Fruit fly (Drosophila melanogaster) whole organism, embryonic: ENCODE measurements around the gene Polr1H.

Experiments
- Blimp-1 ChIP-seq: fragments of 200-800 bp; sonication (Bioruptor generic); optimal IDR thresholded peaks from 3 replicates; lab custom pipeline; 2018; ENCODE audit warnings: missing biosample characterization, missing genetic modification characterization, mild to moderate bottlenecking, moderate library complexity, missing genetic modification reagents
- CG10321 ChIP-seq: fragments of 200-800 bp; sonication (Bioruptor generic); IDR thresholded peaks from 2 replicates; pipeline ENCODE4 v1.3.6; 2022; ENCODE audit warnings: missing biosample characterization, missing genetic modification characterization
- CG12071 ChIP-seq: fragments of 200-800 bp; sonication (Bioruptor generic); optimal IDR thresholded peaks from 3 replicates; lab custom pipeline; 2018; ENCODE audit warnings: missing biosample characterization, mild to moderate bottlenecking, missing genetic modification characterization
- CG12236 ChIP-seq: fragments of 200-800 bp; sonication (Bioruptor generic); optimal IDR thresholded peaks from 2 replicates; lab custom pipeline; 2016; ENCODE audit warnings: missing biosample characterization, missing genetic modification characterization
- CG12391 ChIP-seq: fragments of 200-800 bp; sonication (Bioruptor generic); optimal IDR thresholded peaks from 3 replicates; lab custom pipeline; 2018; ENCODE audit warnings: missing biosample characterization, mild to moderate bottlenecking, missing genetic modification characterization, moderate library complexity
- CG12659 ChIP-seq: fragments of 200-800 bp; sonication (Bioruptor generic); optimal IDR thresholded peaks from 3 replicates; lab custom pipeline; 2017; ENCODE audit warnings: mild to moderate bottlenecking, missing biosample characterization, missing genetic modification reagents, missing genetic modification characterization
- CG12744 ChIP-seq: fragments of 200-800 bp; sonication (Bioruptor generic); optimal IDR thresholded peaks from 2 replicates; lab custom pipeline; 2016; ENCODE audit warnings: missing biosample characterization, missing genetic modification characterization
- CG12942 ChIP-seq: fragments of 200-800 bp; sonication (Bioruptor generic); optimal IDR thresholded peaks from 3 replicates; lab custom pipeline; 2016; ENCODE audit warnings: missing biosample characterization, missing genetic modification characterization
- CG13894 ChIP-seq: fragments of 200-800 bp; sonication (Bioruptor generic); optimal IDR thresholded peaks from 3 replicates; lab custom pipeline; 2018; ENCODE audit warnings: missing biosample characterization, mild to moderate bottlenecking, missing genetic modification characterization, moderate library complexity
- CG15696 ChIP-seq: fragments of 200-800 bp; sonication (Bioruptor generic); optimal IDR thresholded peaks from 2 replicates; lab custom pipeline; 2019; ENCODE audit warnings: missing biosample characterization, mild to moderate bottlenecking, missing genetic modification characterization, moderate library complexity
- CG1603 ChIP-seq: fragments of 200-800 bp; sonication (Bioruptor generic); optimal IDR thresholded peaks from 2 replicates; lab custom pipeline; 2019; ENCODE audit warnings: missing biosample characterization, mild to moderate bottlenecking, missing genetic modification characterization, moderate library complexity
- CG17568 ChIP-seq: fragments of 200-800 bp; sonication (Bioruptor generic); optimal IDR thresholded peaks from 2 replicates; lab custom pipeline; 2018; ENCODE audit warnings: missing biosample characterization, mild to moderate bottlenecking, missing genetic modification characterization, moderate library complexity
- CG2116 ChIP-seq: fragments of 200-800 bp; sonication (Bioruptor generic); optimal IDR thresholded peaks from 3 replicates; lab custom pipeline; 2018; ENCODE audit warnings: missing biosample characterization, mild to moderate bottlenecking, missing genetic modification characterization
- CG34376 ChIP-seq: fragments of 200-800 bp; sonication (Bioruptor generic); optimal IDR thresholded peaks from 2 replicates; lab custom pipeline; 2018; ENCODE audit warnings: missing biosample characterization, mild to moderate bottlenecking, missing genetic modification characterization
- CG3995 ChIP-seq: fragments of 200-800 bp; sonication (Bioruptor generic); optimal IDR thresholded peaks from 3 replicates; lab custom pipeline; 2016; ENCODE audit warnings: missing biosample characterization, missing genetic modification characterization
- CG4730 ChIP-seq: fragments of 200-800 bp; sonication (Bioruptor generic); IDR thresholded peaks from 2 replicates; pipeline ENCODE4 v1.3.6; 2022; ENCODE audit warnings: missing biosample characterization, missing genetic modification characterization
- CG6791 ChIP-seq: fragments of 200-800 bp; sonication (Bioruptor generic); IDR thresholded peaks from 3 replicates; pipeline ENCODE4 v1.3.6; 2022; ENCODE audit warnings: missing biosample characterization, missing genetic modification characterization; ENCODE audit not compliant: partially characterized antibody
- CG7839 ChIP-seq: fragments of 200-800 bp; sonication (Bioruptor generic); optimal IDR thresholded peaks from 3 replicates; lab custom pipeline; 2018; ENCODE audit warnings: missing biosample characterization, mild to moderate bottlenecking, missing genetic modification characterization, moderate library complexity
- Camta ChIP-seq: fragments of 200-800 bp; sonication (Bioruptor generic); optimal IDR thresholded peaks from 2 replicates; lab custom pipeline; 2016; ENCODE audit warnings: missing biosample characterization, missing genetic modification characterization
- D ChIP-seq, 2 experiments: fragments of 200-800 bp in 1 of 2; fragments of >200 bp in 1 of 2; sonication (Bioruptor generic) in 1 of 2; optimal IDR thresholded peaks; 2 replicates in 1 of 2; 3 replicates in 1 of 2; lab custom pipeline; 2017; ENCODE audit warnings: mild to moderate bottlenecking in 1 of 2, missing biosample characterization in 1 of 2, missing genetic modification characterization in 1 of 2, missing genetic modification reagents in 1 of 2
- Dp ChIP-seq: fragments of 200-800 bp; sonication (Bioruptor generic); optimal IDR thresholded peaks from 2 replicates; lab custom pipeline; 2018; ENCODE audit warnings: missing biosample characterization, mild to moderate bottlenecking, missing genetic modification characterization, moderate library complexity
- E2f2 ChIP-seq: fragments of 200-800 bp; sonication (Bioruptor generic); IDR thresholded peaks from 2 replicates; pipeline ENCODE4 v1.3.6; 2022; ENCODE audit warnings: missing biosample characterization, missing genetic modification characterization
- ERR ChIP-seq: fragments of 200-800 bp; sonication (Bioruptor generic); optimal IDR thresholded peaks from 2 replicates; lab custom pipeline; 2016; ENCODE audit warnings: missing biosample characterization, missing genetic modification characterization
- Lim3 ChIP-seq: fragments of 200-800 bp; sonication (Bioruptor generic); IDR thresholded peaks from 2 replicates; pipeline ENCODE4 v1.3.6; 2022; ENCODE audit warnings: missing biosample characterization, missing genetic modification characterization
- Mad ChIP-seq: fragments of 200-800 bp; sonication (Bioruptor generic); optimal IDR thresholded peaks from 2 replicates; lab custom pipeline; 2016; ENCODE audit warnings: missing biosample characterization, missing genetic modification characterization
- Med ChIP-seq: fragments of 200-800 bp; sonication (Bioruptor generic); peaks from one replicate; lab custom pipeline; 2016; ENCODE audit warnings: missing biosample characterization, missing genetic modification characterization, mild to moderate bottlenecking, inconsistent platforms, moderate library complexity
- Meics ChIP-seq: fragments of 200-800 bp; sonication (Bioruptor generic); optimal IDR thresholded peaks from 2 replicates; lab custom pipeline; 2017; ENCODE audit warnings: missing biosample characterization, mild to moderate bottlenecking, missing genetic modification characterization
- Mrtf ChIP-seq: fragments of 200-800 bp; sonication (Bioruptor generic); IDR thresholded peaks from 3 replicates; pipeline ENCODE4 v1.3.6; 2022; ENCODE audit warnings: missing biosample characterization, missing genetic modification characterization
- Optix ChIP-seq: fragments of 200-800 bp; sonication (Bioruptor generic); IDR thresholded peaks from 3 replicates; pipeline ENCODE4 v1.3.6; 2022; ENCODE audit warnings: missing biosample characterization, missing genetic modification characterization
- Sox100B ChIP-seq: fragments of 200-800 bp; sonication (Bioruptor generic); optimal IDR thresholded peaks from 3 replicates; lab custom pipeline; 2018; ENCODE audit warnings: missing biosample characterization, mild to moderate bottlenecking, missing genetic modification characterization
- Taf1 ChIP-seq: fragments of 200-800 bp; sonication (Bioruptor generic); IDR thresholded peaks from 2 replicates; pipeline ENCODE4 v1.3.6; 2022; ENCODE audit warnings: missing biosample characterization, missing genetic modification characterization
- Vsx1 ChIP-seq: fragments of 200-800 bp; sonication (Bioruptor generic); optimal IDR thresholded peaks from 2 replicates; lab custom pipeline; 2017; ENCODE audit warnings: missing biosample characterization, mild to moderate bottlenecking, missing genetic modification characterization, missing genetic modification reagents
- abd-A ChIP-seq: fragments of 200-800 bp; sonication (Bioruptor generic); optimal IDR thresholded peaks from 3 replicates; lab custom pipeline; 2019; ENCODE audit warnings: missing biosample characterization, mild to moderate bottlenecking, missing genetic modification characterization, moderate library complexity
- ase ChIP-seq: fragments of 200-800 bp; sonication (Bioruptor generic); IDR thresholded peaks from 3 replicates; pipeline ENCODE4 v1.3.6; 2022; ENCODE audit warnings: missing biosample characterization, missing genetic modification characterization
- br ChIP-seq: fragments of >200 bp; optimal IDR thresholded peaks from 2 replicates; lab custom pipeline; 2017
- chif ChIP-seq, 2 experiments: fragments of 200-800 bp; sonication (Bioruptor generic); optimal IDR thresholded peaks; 3 replicates each; lab custom pipeline; 2016; ENCODE audit warnings: missing biosample characterization in 2 of 2, missing genetic modification characterization in 2 of 2
- dan ChIP-seq: fragments of 200-800 bp; sonication (Bioruptor generic); IDR thresholded peaks from 2 replicates; pipeline ENCODE4 v1.3.6; 2022; ENCODE audit warnings: missing biosample characterization, missing genetic modification characterization
- fru ChIP-seq: fragments of >200 bp; optimal IDR thresholded peaks from 2 replicates; lab custom pipeline; 2017
- ham ChIP-seq: fragments of 200-800 bp; sonication (Bioruptor generic); IDR thresholded peaks from 2 replicates; pipeline ENCODE4 v1.3.6; 2022; ENCODE audit warnings: missing biosample characterization, missing genetic modification characterization
- hkb ChIP-seq, 2 experiments: fragments of 200-800 bp in 1 of 2; fragments of >200 bp in 1 of 2; sonication (Bioruptor generic) in 1 of 2; IDR thresholded peaks in 1 of 2; optimal IDR thresholded peaks in 1 of 2; 2 replicates each; pipeline versions ENCODE4 v1.3.6 to Lab custom; 2017 to 2022; ENCODE audit warnings: missing biosample characterization in 1 of 2, missing genetic modification characterization in 1 of 2
- kay ChIP-seq: fragments of 200-800 bp; sonication (Bioruptor generic); optimal IDR thresholded peaks from 2 replicates; lab custom pipeline; 2016; ENCODE audit warnings: missing biosample characterization, missing genetic modification characterization
- nerfin-2 ChIP-seq: fragments of 200-800 bp; sonication (Bioruptor generic); IDR thresholded peaks from 2 replicates; pipeline ENCODE4 v1.3.6; 2022; ENCODE audit warnings: missing biosample characterization, missing genetic modification characterization; ENCODE audit not compliant: partially characterized antibody
- pb ChIP-seq: fragments of 200-800 bp; sonication (Bioruptor generic); optimal IDR thresholded peaks from 3 replicates; lab custom pipeline; 2016; ENCODE audit warnings: missing biosample characterization, missing genetic modification characterization
- rib ChIP-seq: fragments of 200-800 bp; sonication (Bioruptor generic); IDR thresholded peaks from 2 replicates; pipeline ENCODE4 v1.3.6; 2022; ENCODE audit warnings: missing biosample characterization, missing genetic modification characterization
- row ChIP-seq: fragments of 200-800 bp; sonication (Bioruptor generic); IDR thresholded peaks from 3 replicates; pipeline ENCODE4 v1.3.6; 2022; ENCODE audit warnings: missing biosample characterization, missing genetic modification characterization
- sc ChIP-seq, 3 experiments: fragments of >200 bp in 2 of 3; fragments of 200-800 bp in 1 of 3; sonication (Bioruptor generic) in 1 of 3; optimal IDR thresholded peaks; 2 replicates in 2 of 3; 3 replicates in 1 of 3; lab custom pipeline; 2017; ENCODE audit warnings: mild to moderate bottlenecking in 1 of 3, missing biosample characterization in 1 of 3, missing genetic modification characterization in 1 of 3, missing genetic modification reagents in 1 of 3
- sd ChIP-seq: fragments of 200-800 bp; sonication (Bioruptor generic); optimal IDR thresholded peaks from 3 replicates; lab custom pipeline; 2018; ENCODE audit warnings: missing biosample characterization, mild to moderate bottlenecking, missing genetic modification characterization, moderate library complexity
- sens ChIP-seq: fragments of 200-800 bp; sonication (Bioruptor generic); peaks from one replicate; lab custom pipeline; 2016; ENCODE audit warnings: missing biosample characterization, missing genetic modification characterization
- sima ChIP-seq: fragments of 200-800 bp; sonication (Bioruptor generic); optimal IDR thresholded peaks from 2 replicates; lab custom pipeline; 2016; ENCODE audit warnings: missing biosample characterization, missing genetic modification characterization
- tup ChIP-seq: fragments of 200-800 bp; sonication (Bioruptor generic); optimal IDR thresholded peaks from 2 replicates; lab custom pipeline; 2016; ENCODE audit warnings: missing biosample characterization, mild to moderate bottlenecking, missing genetic modification characterization, moderate library complexity

Gene Polr1H

dm6 chr3R:21781448-21781847 lies 3.8 kb upstream of the Polr1H start (continued):
- peak; percentile 51 to 66 for TF ChIP-seq chif (GFP tag; optimal IDR thresholded peaks at IDR 0.05; lab: Kevin White, UChicago)
- TF ChIP-seq rib (GFP tag; lab: Robert Waterston, UW): no peak
- peak; percentile 79 for TF ChIP-seq CG7839 (tag; lab: Kevin White, UChicago)
- peak; percentile 38 for TF ChIP-seq CG12942 (GFP tag; lab: Kevin White, UChicago)
- peak; percentile 51 for TF ChIP-seq Mad (GFP tag; lab: Kevin White, UChicago)
- no peak for TF ChIP-seq CG13894
- TF ChIP-seq CG15696 (tag; lab: Kevin White, UChicago): peak; percentile 47
- no peak for TF ChIP-seq tup (GFP tag; lab: Kevin White, UChicago)
- TF ChIP-seq dan (GFP tag; lab: Robert Waterston, UW): no peak
- peak; percentile 38 for TF ChIP-seq pb (GFP tag; lab: Kevin White, UChicago)
- TF ChIP-seq Mrtf (GFP tag; lab: Robert Waterston, UW): peak; percentile 63; the same call in 1 of the 3 replicates
- TF ChIP-seq Dp: no peak
- TF ChIP-seq CG3995 (GFP tag; lab: Kevin White, UChicago): no peak
- TF ChIP-seq CG12659 (GFP tag; lab: Kevin White, UChicago): peak; percentile 56
- TF ChIP-seq CG4730 (GFP tag; lab: Robert Waterston, UW): peak; percentile 27; the same call in 1 of the 2 replicates
- no peak for TF ChIP-seq CG2116
- TF ChIP-seq sd (tag; lab: Kevin White, UChicago): no peak
- TF ChIP-seq Taf1 (GFP tag; lab: Robert Waterston, UW): no peak
- no peak for TF ChIP-seq hkb (optimal IDR thresholded peaks at IDR 0.05; lab: Kevin White, UChicago)
- TF ChIP-seq hkb (GFP tag; IDR thresholded peaks at IDR 0.05; lab: Robert Waterston, UW): peak; percentile 76
- peak; percentile 42 for TF ChIP-seq kay
- no peak for TF ChIP-seq ham (GFP tag; lab: Robert Waterston, UW)
- TF ChIP-seq Blimp-1 (GFP tag; lab: Kevin White, UChicago): peak; percentile 73
- no peak for TF ChIP-seq abd-A (tag; lab: Kevin White, UChicago)
- TF ChIP-seq Med (GFP tag; lab: Kevin White, UChicago): peak; percentile 91
- no peak for TF ChIP-seq CG34376 (GFP tag; lab: Kevin White, UChicago)
- TF ChIP-seq Lim3: no peak
- peak; percentile 69 for TF ChIP-seq Camta
- peak; percentile 13; the same call in 1 of the 3 replicates for TF ChIP-seq Optix (GFP tag; lab: Robert Waterston, UW)
- TF ChIP-seq row (GFP tag; lab: Robert Waterston, UW): peak; percentile 83
- TF ChIP-seq CG1603: peak; percentile 22
- TF ChIP-seq ERR (GFP tag; lab: Kevin White, UChicago): peak; percentile 1
- TF ChIP-seq E2f2: peak; percentile 43; the same call in 1 of the 2 replicates
- peak; percentile 73 for TF ChIP-seq CG12391 (tag; lab: Kevin White, UChicago)
- peak; percentile 72 for TF ChIP-seq Meics (GFP tag; lab: Kevin White, UChicago)
- TF ChIP-seq fru (lab: Kevin White, UChicago): no peak
- no peak for TF ChIP-seq sima (GFP tag; lab: Kevin White, UChicago)
- peak; percentile 19 for TF ChIP-seq CG12744 (GFP tag; lab: Kevin White, UChicago)
- no peak for TF ChIP-seq br (lab: Kevin White, UChicago)
- TF ChIP-seq sens (GFP tag; lab: Kevin White, UChicago): peak; percentile 95
- 0 out of 3 replicates have a peak, but pooled peaks have one; percentile 36 for TF ChIP-seq ase
- TF ChIP-seq Vsx1 (GFP tag; lab: Kevin White, UChicago): no peak
- TF ChIP-seq CG6791 (GFP tag; lab: Robert Waterston, UW): no peak
- TF ChIP-seq CG17568: no peak
- TF ChIP-seq D (optimal IDR thresholded peaks at IDR 0.05; lab: Kevin White, UChicago): no peak
- peak; percentile 58 for TF ChIP-seq D (GFP tag; optimal IDR thresholded peaks at IDR 0.05; lab: Kevin White, UChicago)
- no peak for TF ChIP-seq Sox100B (GFP tag; lab: Kevin White, UChicago)
- TF ChIP-seq CG12236 (GFP tag; lab: Kevin White, UChicago): peak; percentile 28
- TF ChIP-seq nerfin-2: no peak
- TF ChIP-seq sc (optimal IDR thresholded peaks at IDR 0.05; lab: Kevin White, UChicago): no peak
- TF ChIP-seq sc (GFP tag; optimal IDR thresholded peaks at IDR 0.05; lab: Kevin White, UChicago): peak; percentile 42
- no peak for TF ChIP-seq CG12071 (GFP tag; lab: Kevin White, UChicago)
- TF ChIP-seq CG10321: no peak
